Fruit fly (Drosophila melanogaster): ENCODE data around the gene Rtel1.

The Rtel1 gene

dm6 chrX:5718476-5719012 lies 29.0 kb upstream of the Rtel1 start (continued):
- peak; percentile 70 for TF ChIP-seq CG15514 (GFP tag; optimal IDR thresholded peaks at IDR 0.05)
- no peak for TF ChIP-seq CG1647 (GFP tag; optimal IDR thresholded peaks at IDR 0.05)
- TF ChIP-seq CG10654 (GFP tag; optimal IDR thresholded peaks at IDR 0.05) = no peak
- TF ChIP-seq lola (GFP tag; optimal IDR thresholded peaks at IDR 0.05) = no peak
- TF ChIP-seq CG18476 (GFP tag; optimal IDR thresholded peaks at IDR 0.05) = no peak
- peak; percentile 23 for TF ChIP-seq CG12104 (GFP tag; optimal IDR thresholded peaks at IDR 0.05)
- TF ChIP-seq run (tag; optimal IDR thresholded peaks at IDR 0.05) = peak; percentile 1
- TF ChIP-seq Elba2 (GFP tag; optimal IDR thresholded peaks at IDR 0.05) = no peak
- peak; percentile 82 for TF ChIP-seq sob (GFP tag; IDR thresholded peaks at IDR 0.05)
- TF ChIP-seq da (GFP tag; optimal IDR thresholded peaks at IDR 0.05) = no peak
- TF ChIP-seq Fer3 (tag; optimal IDR thresholded peaks at IDR 0.05) = peak; percentile 82
- TF ChIP-seq CG13287 (GFP tag; IDR thresholded peaks at IDR 0.05; ENCODE audit: partially characterized antibody) = no peak
- no peak for TF ChIP-seq oc (tag; optimal IDR thresholded peaks at IDR 0.05)
- peak; percentile 21; the same call in 1 of the 2 replicates for TF ChIP-seq Rx (GFP tag; IDR thresholded peaks at IDR 0.05)
- no peak for TF ChIP-seq CG14965 (GFP tag; optimal IDR thresholded peaks at IDR 0.05; ENCODE audit: borderline replicate concordance)
- no peak for TF ChIP-seq CG3726 (GFP tag; IDR thresholded peaks at IDR 0.05)
- peak; percentile 17 for TF ChIP-seq CG6854 (GFP tag; optimal IDR thresholded peaks at IDR 0.05)
- no peak for TF ChIP-seq pum (GFP tag; optimal IDR thresholded peaks at IDR 0.05)
- TF ChIP-seq chinmo (GFP tag; IDR thresholded peaks at IDR 0.05; ENCODE audit: partially characterized antibody) = no peak
- peak; percentile 44 for TF ChIP-seq CG18619 (GFP tag; optimal IDR thresholded peaks at IDR 0.05)
- no peak for TF ChIP-seq CG7963 (GFP tag; IDR thresholded peaks at IDR 0.05; ENCODE audit: partially characterized antibody)
- TF ChIP-seq MESR4 (GFP tag; optimal IDR thresholded peaks at IDR 0.05) = no peak
- no peak for TF ChIP-seq CG4282 (GFP tag; optimal IDR thresholded peaks at IDR 0.05)
- TF ChIP-seq Med (GFP tag) = peak; percentile 68
- TF ChIP-seq bowl (GFP tag; IDR thresholded peaks at IDR 0.05) = peak; percentile 49; the same call in 1 of the 2 replicates
- no peak for TF ChIP-seq Neu2 (GFP tag; optimal IDR thresholded peaks at IDR 0.05; ENCODE audit: borderline replicate concordance)
- TF ChIP-seq sna (GFP tag; IDR thresholded peaks at IDR 0.05; ENCODE audit: partially characterized antibody) = no peak
- TF ChIP-seq CG12071 (GFP tag; optimal IDR thresholded peaks at IDR 0.05) = peak; percentile 22
- no peak for TF ChIP-seq en (GFP tag; optimal IDR thresholded peaks at IDR 0.05)
- no peak for TF ChIP-seq her (GFP tag; optimal IDR thresholded peaks at IDR 0.05)
- peak; percentile 66 for TF ChIP-seq CG12769 (tag; optimal IDR thresholded peaks at IDR 0.05)
- peak; percentile 62 for TF ChIP-seq CG13424 (tag; optimal IDR thresholded peaks at IDR 0.05)
- TF ChIP-seq dmrt11E (tag; optimal IDR thresholded peaks at IDR 0.05) = no peak
- peak; percentile 39; the same call in 1 of the 2 replicates for TF ChIP-seq Oaz (GFP tag; IDR thresholded peaks at IDR 0.05)
- TF ChIP-seq CG8281 (tag; optimal IDR thresholded peaks at IDR 0.05) = no peak
- no peak for TF ChIP-seq eve (GFP tag; optimal IDR thresholded peaks at IDR 0.05)
- peak; percentile 30 for TF ChIP-seq CG15011 (GFP tag; optimal IDR thresholded peaks at IDR 0.05)
- TF ChIP-seq CG34376 (GFP tag; optimal IDR thresholded peaks at IDR 0.05) = peak; percentile 53
- TF ChIP-seq nerfin-1 (tag; optimal IDR thresholded peaks at IDR 0.05) = no peak
- TF ChIP-seq stwl (tag; optimal IDR thresholded peaks at IDR 0.05) = no peak
- TF ChIP-seq tap (tag; optimal IDR thresholded peaks at IDR 0.05) = peak; percentile 23
- TF ChIP-seq Hr78 (GFP tag; optimal IDR thresholded peaks at IDR 0.05) = no peak
- no peak for TF ChIP-seq CG8765 (GFP tag; IDR thresholded peaks at IDR 0.05)
- no peak for TF ChIP-seq Opbp (GFP tag; IDR thresholded peaks at IDR 0.05; ENCODE audit: partially characterized antibody)
- peak; percentile 67 for TF ChIP-seq lbe (GFP tag; optimal IDR thresholded peaks at IDR 0.05)
- TF ChIP-seq Stat92E (GFP tag; optimal IDR thresholded peaks at IDR 0.05) = no peak
- no peak for TF ChIP-seq gcm2 (GFP tag; optimal IDR thresholded peaks at IDR 0.05)
- TF ChIP-seq fru (optimal IDR thresholded peaks at IDR 0.05) = no peak
- 0 out of 2 replicates have a peak, but pooled peaks have one; percentile 43 for TF ChIP-seq stc (GFP tag; IDR thresholded peaks at IDR 0.05)

All from whole organism, embryonic.